Fruit fly (Drosophila melanogaster): ENCODE measurements around the gene Rtc1.

Gene Rtc1

dm6 chrX:13756776-13757312, at the start of gene Rtc1, which contains the start of gene CG32625:
Gene Rtc1 (plus strand): TSS chrX:13757179.
Gene CG32625 (minus strand): TSS chrX:13756826.
- no peak for TF ChIP-seq salr (GFP tag; optimal IDR thresholded peaks at IDR 0.05)
- TF ChIP-seq CG1621 (tag; optimal IDR thresholded peaks at IDR 0.05), result no peak
- no peak for TF ChIP-seq Lpt (GFP tag; optimal IDR thresholded peaks at IDR 0.05)
- TF ChIP-seq net (GFP tag; optimal IDR thresholded peaks at IDR 0.05), result no peak
- TF ChIP-seq ss (GFP tag; optimal IDR thresholded peaks at IDR 0.05), result no peak
- TF ChIP-seq pdm3 (GFP tag; optimal IDR thresholded peaks at IDR 0.05), result peak; percentile 28
- TF ChIP-seq achi (GFP tag; optimal IDR thresholded peaks at IDR 0.05), result peak; percentile 34
- TF ChIP-seq lz (GFP tag; optimal IDR thresholded peaks at IDR 0.05), result peak; percentile 18
- TF ChIP-seq CG10631 (GFP tag; optimal IDR thresholded peaks at IDR 0.05), result peak; percentile 35
- no peak for TF ChIP-seq vri (GFP tag; optimal IDR thresholded peaks at IDR 0.05)
- peak; percentile 22 for TF ChIP-seq CG3032 (tag; optimal IDR thresholded peaks at IDR 0.05)
- 0 out of 3 replicates have a peak, but pooled peaks have one; percentile 21 for TF ChIP-seq CG8119 (GFP tag; IDR thresholded peaks at IDR 0.05)
- TF ChIP-seq CG11294 (GFP tag; IDR thresholded peaks at IDR 0.05), result no peak
- no peak for TF ChIP-seq Eip93F (GFP tag; optimal IDR thresholded peaks at IDR 0.05)
- TF ChIP-seq CG11902 (GFP tag; optimal IDR thresholded peaks at IDR 0.05), result no peak
- no peak for TF ChIP-seq dac (GFP tag; optimal IDR thresholded peaks at IDR 0.05)
- no peak for TF ChIP-seq Sox15 (GFP tag; optimal IDR thresholded peaks at IDR 0.05)
- TF ChIP-seq CG10669 (GFP tag; optimal IDR thresholded peaks at IDR 0.05), result peak; percentile 8
- TF ChIP-seq fkh (GFP tag; optimal IDR thresholded peaks at IDR 0.05), result peak; percentile 77
- TF ChIP-seq CG6276 (GFP tag; optimal IDR thresholded peaks at IDR 0.05), result no peak
- TF ChIP-seq CG32006 (GFP tag; optimal IDR thresholded peaks at IDR 0.05), result peak; percentile 1
- peak; percentile 38 for TF ChIP-seq acj6 (GFP tag; optimal IDR thresholded peaks at IDR 0.05)
- TF ChIP-seq CG31627 (GFP tag; optimal IDR thresholded peaks at IDR 0.05), result no peak
- peak; percentile 1 for TF ChIP-seq CG6792 (GFP tag; optimal IDR thresholded peaks at IDR 0.05)
- peak; percentile 27 for TF ChIP-seq esn (GFP tag; optimal IDR thresholded peaks at IDR 0.05)
- no peak for TF ChIP-seq CG4318 (GFP tag; optimal IDR thresholded peaks at IDR 0.05)
- TF ChIP-seq CG11762 (GFP tag; optimal IDR thresholded peaks at IDR 0.05; ENCODE audit: insufficient read depth), result no peak
- peak; percentile 41 for TF ChIP-seq Met (GFP tag; optimal IDR thresholded peaks at IDR 0.05)
- TF ChIP-seq CG3919 (GFP tag; optimal IDR thresholded peaks at IDR 0.05), result peak; percentile 17
- peak; percentile 55 for TF ChIP-seq svp (GFP tag)
- peak; percentile 44 for TF ChIP-seq Smox (GFP tag; optimal IDR thresholded peaks at IDR 0.05)
- no peak for TF ChIP-seq Hr38 (GFP tag; optimal IDR thresholded peaks at IDR 0.05)
- TF ChIP-seq spab (GFP tag; optimal IDR thresholded peaks at IDR 0.05), result no peak
- TF ChIP-seq CG8632 (GFP tag; optimal IDR thresholded peaks at IDR 0.05), result no peak
- TF ChIP-seq CG6163 (GFP tag; IDR thresholded peaks at IDR 0.05), result no peak
- no peak for TF ChIP-seq fd85E (GFP tag; optimal IDR thresholded peaks at IDR 0.05)
- no peak for TF ChIP-seq CG16779 (tag; optimal IDR thresholded peaks at IDR 0.05)
- TF ChIP-seq eg (GFP tag; IDR thresholded peaks at IDR 0.05), result peak; percentile 43; the same call in 1 of the 3 replicates
- no peak for TF ChIP-seq Eip75B (GFP tag; optimal IDR thresholded peaks at IDR 0.05)
- TF ChIP-seq Eip78C (GFP tag), result peak; percentile 75
- no peak for TF ChIP-seq Sox102F (GFP tag; optimal IDR thresholded peaks at IDR 0.05)
- TF ChIP-seq Hr4 (GFP tag; optimal IDR thresholded peaks at IDR 0.05), result no peak
- no peak for TF ChIP-seq Ets21C (GFP tag; optimal IDR thresholded peaks at IDR 0.05)
- TF ChIP-seq CG8319 (GFP tag; optimal IDR thresholded peaks at IDR 0.05), result no peak
- peak; percentile 8 for TF ChIP-seq cyc (GFP tag; optimal IDR thresholded peaks at IDR 0.05)
- no peak; the same call in 1 of the 2 replicates for TF ChIP-seq Gug (GFP tag; IDR thresholded peaks at IDR 0.05)
- TF ChIP-seq CG15336 (GFP tag; IDR thresholded peaks at IDR 0.05), result peak; percentile 37; the same call in 1 of the 2 replicates
- no peak for TF ChIP-seq Sox14 (GFP tag; optimal IDR thresholded peaks at IDR 0.05)
- TF ChIP-seq fd59A (GFP tag; optimal IDR thresholded peaks at IDR 0.05), result no peak
- peak; percentile 13 for TF ChIP-seq Ets96B (tag; optimal IDR thresholded peaks at IDR 0.05)
- TF ChIP-seq CG7368 (GFP tag; optimal IDR thresholded peaks at IDR 0.05), result no peak
- no peak for TF ChIP-seq Blimp-1 (GFP tag; optimal IDR thresholded peaks at IDR 0.05)
